Worm (Caenorhabditis elegans) whole organism, young adult: ENCODE measurements around the gene C50C3.5.

Experiments used
- C06A6.2 ChIP-seq: fragments of 200-800 bp; sonication (Bioruptor generic); conservative IDR thresholded peaks from 2 replicates; pipeline ENCODE4 v1.3.6; 2022; ENCODE audit warnings: missing genetic modification characterization, missing compliant biosample characterization
- F22D6.2 ChIP-seq: sonication (generic microtip); optimal IDR thresholded peaks from 2 replicates; lab custom pipeline; 2016; ENCODE audit warnings: mild to moderate bottlenecking, missing genetic modification characterization, missing compliant biosample characterization
- F57C9.4 ChIP-seq: sonication (generic microtip); optimal IDR thresholded peaks from 2 replicates; lab custom pipeline; 2017; ENCODE audit warnings: mild to moderate bottlenecking, missing genetic modification characterization, missing compliant biosample characterization
- K12H6.12 ChIP-seq: fragments of 200-800 bp; sonication (Bioruptor generic); optimal IDR thresholded peaks from 2 replicates; lab custom pipeline; 2018; ENCODE audit warnings: mild to moderate bottlenecking, missing genetic modification characterization, missing compliant biosample characterization
- Y53F4B.3 ChIP-seq: fragments of 200-800 bp; sonication (Bioruptor generic); IDR thresholded peaks from 2 replicates; pipeline ENCODE4 v1.3.6; 2022; ENCODE audit warnings: missing genetic modification reagents, missing genetic modification characterization, missing compliant biosample characterization
- Y56A3A.18 ChIP-seq: fragments of 200-800 bp; sonication (Bioruptor generic); IDR thresholded peaks from 2 replicates; pipeline ENCODE4 v1.3.6; 2022; ENCODE audit warnings: missing genetic modification reagents, missing genetic modification characterization, missing compliant biosample characterization
- Y95B8A.8 ChIP-seq: fragments of 200-800 bp; sonication (Bioruptor generic); IDR thresholded peaks from 2 replicates; pipeline ENCODE4 v1.3.6; 2022; ENCODE audit warnings: missing genetic modification reagents, missing genetic modification characterization, missing compliant biosample characterization
- aptf-3 ChIP-seq: fragments of 200-800 bp; sonication (Bioruptor generic); IDR thresholded peaks from 2 replicates; pipeline ENCODE4 v1.3.6; 2022; ENCODE audit warnings: missing genetic modification characterization, missing compliant biosample characterization
- atf-7 ChIP-seq: sonication (generic microtip); optimal IDR thresholded peaks from 2 replicates; lab custom pipeline; 2017; ENCODE audit warnings: mild to moderate bottlenecking, missing genetic modification characterization, missing compliant biosample characterization
- attf-5 ChIP-seq: fragments of 200-800 bp; sonication (Bioruptor generic); optimal IDR thresholded peaks from 2 replicates; lab custom pipeline; 2018; ENCODE audit warnings: mild to moderate bottlenecking, missing genetic modification characterization, missing compliant biosample characterization
- attf-6 ChIP-seq: fragments of 200-800 bp; sonication (Bioruptor generic); IDR thresholded peaks from 2 replicates; pipeline ENCODE4 v1.3.6; 2022; ENCODE audit warnings: missing genetic modification reagents, missing genetic modification characterization, missing compliant biosample characterization
- bed-2 ChIP-seq: fragments of 200-800 bp; sonication (Bioruptor generic); IDR thresholded peaks from 2 replicates; pipeline ENCODE4 v1.3.6; 2022; ENCODE audit warnings: missing genetic modification reagents, missing genetic modification characterization, missing compliant biosample characterization
- ceh-27 ChIP-seq: fragments of 200-800 bp; sonication (Bioruptor generic); optimal IDR thresholded peaks from 2 replicates; lab custom pipeline; 2018; ENCODE audit warnings: mild to moderate bottlenecking, missing genetic modification characterization, moderate library complexity, missing compliant biosample characterization
- ceh-91 ChIP-seq: fragments of 200-800 bp; sonication (Bioruptor generic); IDR thresholded peaks from 2 replicates; pipeline ENCODE4 v1.3.6; 2022; ENCODE audit warnings: missing genetic modification reagents, missing genetic modification characterization, missing compliant biosample characterization
- chd-7 ChIP-seq: sonication (generic microtip); optimal IDR thresholded peaks from 2 replicates; lab custom pipeline; 2016; ENCODE audit warnings: mild to moderate bottlenecking, missing genetic modification characterization, moderate library complexity, missing compliant biosample characterization
- dpff-1 ChIP-seq: sonication (generic microtip); optimal IDR thresholded peaks from 2 replicates; lab custom pipeline; 2017; ENCODE audit warnings: mild to moderate bottlenecking, missing genetic modification characterization, missing compliant biosample characterization
- egl-44 ChIP-seq: fragments of 200-800 bp; sonication (Bioruptor generic); IDR thresholded peaks from 2 replicates; pipeline ENCODE4 v1.3.6; 2022; ENCODE audit warnings: missing genetic modification reagents, missing genetic modification characterization, missing compliant biosample characterization
- egrh-3 ChIP-seq: fragments of 200-800 bp; sonication (Bioruptor generic); IDR thresholded peaks from 2 replicates; pipeline ENCODE4 v1.3.6; 2022; ENCODE audit warnings: missing genetic modification reagents, missing genetic modification characterization, missing compliant biosample characterization
- gei-17 ChIP-seq: fragments of 200-800 bp; sonication (Bioruptor generic); optimal IDR thresholded peaks from 2 replicates; lab custom pipeline; 2018; ENCODE audit warnings: mild to moderate bottlenecking, missing genetic modification characterization, missing compliant biosample characterization
- him-1 ChIP-seq: sonication (generic microtip); optimal IDR thresholded peaks from 2 replicates; lab custom pipeline; 2016; ENCODE audit warnings: missing genotype, missing genetic modification reagents, missing genetic modification characterization, missing compliant biosample characterization
- hmg-1.2 ChIP-seq: fragments of 200-800 bp; sonication (Bioruptor generic); IDR thresholded peaks from 2 replicates; pipeline ENCODE4 v1.3.6; 2022; ENCODE audit warnings: missing genetic modification reagents, missing genetic modification characterization, missing compliant biosample characterization
- hmg-20 ChIP-seq: fragments of 200-800 bp; sonication (Bioruptor generic); IDR thresholded peaks from 2 replicates; pipeline ENCODE4 v1.3.6; 2022; ENCODE audit warnings: missing genetic modification reagents, missing genetic modification characterization, missing compliant biosample characterization
- hrde-1 ChIP-seq: sonication (generic microtip); optimal IDR thresholded peaks from 2 replicates; lab custom pipeline; 2016; ENCODE audit warnings: missing genetic modification characterization, mild to moderate bottlenecking, missing compliant biosample characterization, moderate library complexity, missing genotype, missing genetic modification reagents, borderline replicate concordance
- let-526 ChIP-seq: fragments of 200-800 bp; sonication (Bioruptor generic); IDR thresholded peaks from 2 replicates; pipeline ENCODE4 v1.3.6; 2022; ENCODE audit warnings: missing genetic modification reagents, missing genetic modification characterization, missing compliant biosample characterization
- let-607 ChIP-seq, 2 experiments: fragments of 200-800 bp in 1 of 2; sonication (Bioruptor generic) in 1 of 2; sonication (generic microtip) in 1 of 2; optimal IDR thresholded peaks; 2 replicates each; lab custom pipeline; 2016 to 2018; ENCODE audit warnings: mild to moderate bottlenecking in 2 of 2, missing compliant biosample characterization in 2 of 2, missing genetic modification characterization in 2 of 2, moderate library complexity in 2 of 2, missing genotype in 1 of 2
- lin-26 ChIP-seq: fragments of 200-800 bp; sonication (Bioruptor generic); IDR thresholded peaks from 2 replicates; pipeline ENCODE4 v1.3.6; 2022; ENCODE audit warnings: missing genetic modification reagents, missing genetic modification characterization, missing compliant biosample characterization
- mcd-1 ChIP-seq: fragments of 200-800 bp; sonication (Bioruptor generic); IDR thresholded peaks from 2 replicates; pipeline ENCODE4 v1.3.6; 2022; ENCODE audit warnings: missing genetic modification reagents, missing genetic modification characterization, missing compliant biosample characterization
- mel-28 ChIP-seq: sonication (generic microtip); optimal IDR thresholded peaks from 2 replicates; lab custom pipeline; 2016; ENCODE audit warnings: borderline replicate concordance, mild to moderate bottlenecking, missing genetic modification characterization, missing compliant biosample characterization
- nfya-1 ChIP-seq: sonication (generic microtip); optimal IDR thresholded peaks from 2 replicates; lab custom pipeline; 2017; ENCODE audit warnings: antibody characterized with exemption, missing compliant biosample characterization, missing genetic modification characterization, borderline replicate concordance; ENCODE audit not compliant: insufficient read depth
- nfyb-1 ChIP-seq: fragments of 200-800 bp; sonication (Bioruptor generic); IDR thresholded peaks from 2 replicates; pipeline ENCODE4 v1.3.6; 2022; ENCODE audit warnings: missing genetic modification reagents, missing genetic modification characterization, missing compliant biosample characterization
- nhr-120 ChIP-seq: fragments of 200-800 bp; sonication (Bioruptor generic); IDR thresholded peaks from 2 replicates; pipeline ENCODE4 v1.3.6; 2022; ENCODE audit warnings: missing genetic modification characterization, missing compliant biosample characterization
- nhr-80 ChIP-seq: sonication (generic microtip); optimal IDR thresholded peaks from 2 replicates; lab custom pipeline; 2016; ENCODE audit warnings: missing genetic modification characterization, missing compliant biosample characterization
- nhr-90 ChIP-seq: sonication (generic microtip); optimal IDR thresholded peaks from 2 replicates; lab custom pipeline; 2016; ENCODE audit warnings: missing genotype, mild to moderate bottlenecking, missing genetic modification characterization, missing compliant biosample characterization
- pbrm-1 ChIP-seq: fragments of 200-800 bp; sonication (Bioruptor generic); IDR thresholded peaks from 2 replicates; pipeline ENCODE4 v1.3.6; 2022; ENCODE audit warnings: missing genetic modification reagents, missing genetic modification characterization, missing compliant biosample characterization
- pha-4 ChIP-seq: fragments of 150-350 bp; sonication (generic microtip); optimal IDR thresholded peaks from 2 replicates; lab custom pipeline; 2014; ENCODE audit warnings: missing biosample characterization, missing genetic modification reagents, missing genetic modification characterization
- repo-1 ChIP-seq: sonication (generic microtip); optimal IDR thresholded peaks from 2 replicates; lab custom pipeline; 2017; ENCODE audit warnings: mild to moderate bottlenecking, missing genetic modification characterization, missing compliant biosample characterization
- rpc-1 ChIP-seq, 2 experiments: fragments of 150-350 bp in 1 of 2; sonication (generic microtip) in 1 of 2; optimal IDR thresholded peaks; 2 replicates each; lab custom pipeline; 2014 to 2018; ENCODE audit warnings: missing biosample characterization in 1 of 2, missing genetic modification characterization in 1 of 2, missing genetic modification reagents in 1 of 2, missing genotype in 1 of 2
- snpc-3.4 ChIP-seq: sonication (generic microtip); optimal IDR thresholded peaks from 2 replicates; lab custom pipeline; 2017; ENCODE audit warnings: missing genetic modification characterization, mild to moderate bottlenecking, missing compliant biosample characterization, antibody characterized with exemption, moderate library complexity, missing genotype, missing genetic modification reagents
- somi-1 ChIP-seq: fragments of 200-800 bp; sonication (Bioruptor generic); optimal IDR thresholded peaks from 2 replicates; lab custom pipeline; 2018; ENCODE audit warnings: mild to moderate bottlenecking, missing genetic modification characterization, missing compliant biosample characterization
- unc-130 ChIP-seq: sonication (generic microtip); optimal IDR thresholded peaks from 2 replicates; lab custom pipeline; 2016; ENCODE audit warnings: missing genetic modification reagents, missing genetic modification characterization, missing compliant biosample characterization
- ztf-6 ChIP-seq: fragments of 200-800 bp; sonication (Bioruptor generic); IDR thresholded peaks from 2 replicates; pipeline ENCODE4 v1.3.6; 2022; ENCODE audit warnings: missing genetic modification reagents, missing genetic modification characterization, missing compliant biosample characterization

The C50C3.5 gene

ce11 chrIII:8155166-8155565, 23.9 kb upstream of the C50C3.5 start, which contains the start of gene D2007.1:
TSS of gene D2007.1 (plus strand) at chrIII:8155466.
- no peak for TF ChIP-seq mel-28 (tag; lab: Kevin White, UChicago)
- no peak for TF ChIP-seq him-1 (tag; lab: Kevin White, UChicago)
- TF ChIP-seq Y56A3A.18 (GFP tag; lab: Robert Waterston, UW) = no peak
- no peak for TF ChIP-seq gei-17
- TF ChIP-seq C06A6.2 (GFP tag; lab: Robert Waterston, UW) = no peak
- TF ChIP-seq F57C9.4 (tag; lab: Kevin White, UChicago) = no peak
- no peak for TF ChIP-seq Y53F4B.3
- no peak for TF ChIP-seq nfya-1 (tag; lab: Kevin White, UChicago)
- TF ChIP-seq ceh-91 (GFP tag; lab: Robert Waterston, UW) = no peak
- no peak for TF ChIP-seq dpff-1 (tag; lab: Kevin White, UChicago)
- TF ChIP-seq rpc-1 (optimal IDR thresholded peaks at IDR 0.05; lab: Kevin White, UChicago) = no peak
- TF ChIP-seq rpc-1 (tag; optimal IDR thresholded peaks at IDR 0.05; lab: Kevin White, UChicago) = no peak
- no peak for TF ChIP-seq pha-4

DNA sequence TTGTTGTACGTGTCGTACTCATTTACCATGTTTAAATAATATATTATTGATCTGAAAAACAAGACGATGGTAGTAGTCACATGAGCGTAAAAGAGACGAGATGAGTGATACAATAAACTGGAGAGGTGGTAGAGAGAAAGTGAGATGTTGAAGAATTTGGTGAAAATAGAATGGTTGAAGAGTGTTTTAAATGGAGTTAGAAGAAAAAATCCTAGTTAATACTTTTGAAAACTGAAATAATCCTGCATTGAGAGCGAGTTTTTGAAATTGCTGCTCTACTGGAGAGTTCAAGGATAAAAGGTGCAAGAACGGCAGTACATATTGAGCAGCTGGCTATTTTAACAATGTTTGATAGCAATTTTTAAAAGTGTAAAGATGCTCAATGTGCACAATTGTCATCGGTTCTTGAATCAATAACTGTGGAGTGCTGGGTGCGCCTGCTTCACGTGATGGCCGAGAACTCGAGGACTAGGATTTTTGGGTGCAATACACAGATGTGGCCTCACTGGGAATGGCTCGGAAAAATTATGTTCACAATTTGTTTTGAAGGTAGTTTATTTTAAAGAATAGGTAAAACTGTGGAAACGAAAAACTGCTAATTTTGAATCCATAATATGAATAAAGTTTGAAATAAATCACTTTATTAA, 20.8 kb upstream of the C50C3.5 start, which contains the start of gene atg-13:
Gene atg-13, minus strand, starts transcription at position 51 of the 647 bp plus-strand sequence.
- TF ChIP-seq mel-28 (tag; lab: Kevin White, UChicago) (no peak), ceh-91 (GFP tag; lab: Robert Waterston, UW) (peak; percentile 20; the same call in 1 of the 2 replicates), nhr-120 (no peak), bed-2 (GFP tag; lab: Robert Waterston, UW) (no peak), ceh-27 (GFP tag; lab: Kevin White, UChicago) (no peak), attf-5 (GFP tag; lab: Kevin White, UChicago) (peak; percentile 13), hmg-1.2 (GFP tag; lab: Robert Waterston, UW) (0 out of 2 replicates have a peak, but pooled peaks have one; percentile 18), snpc-3.4 (tag; lab: Kevin White, UChicago) (no peak), let-607 (tag; optimal IDR thresholded peaks at IDR 0.05; lab: Kevin White, UChicago) (peak in 1 of 2 experiments; percentile 7), nhr-80 (peak; percentile 22), gei-17 (no peak), pbrm-1 (GFP tag; lab: Robert Waterston, UW) (no peak), mcd-1 (GFP tag; lab: Robert Waterston, UW) (peak; percentile 39; the same call in 1 of the 2 replicates)
- TF ChIP-seq, all 124 proteins: peak for 6

ce11 chrIII:8161238-8161637, 17.8 kb upstream of the C50C3.5 start, which contains the start of gene inpp-5K:
TSS of gene inpp-5K (minus strand) at chrIII:8161338.
- TF ChIP-seq mcd-1 (GFP tag; lab: Robert Waterston, UW) = no peak
- TF ChIP-seq hrde-1 (tag; lab: Kevin White, UChicago) = peak; percentile 31
- TF ChIP-seq nfyb-1 (GFP tag; lab: Robert Waterston, UW) = peak; percentile 70

- no peak for TF ChIP-seq unc-130 (GFP tag; lab: Kevin White, UChicago)
- no peak for TF ChIP-seq egrh-3 (GFP tag; lab: Robert Waterston, UW)
- no peak for TF ChIP-seq nhr-90
- no peak for TF ChIP-seq lin-26
- no peak for TF ChIP-seq gei-17
- TF ChIP-seq aptf-3 (GFP tag; lab: Robert Waterston, UW) = no peak
- TF ChIP-seq hmg-20 = no peak
- TF ChIP-seq attf-5 (GFP tag; lab: Kevin White, UChicago) = no peak
- TF ChIP-seq repo-1 (tag; lab: Kevin White, UChicago) = no peak
- TF ChIP-seq Y95B8A.8 (GFP tag; lab: Robert Waterston, UW) = no peak
- no peak for TF ChIP-seq let-526
- no peak for TF ChIP-seq F22D6.2 (tag; lab: Kevin White, UChicago)
- no peak for TF ChIP-seq attf-6 (GFP tag; lab: Robert Waterston, UW)
- TF ChIP-seq egl-44 (GFP tag; lab: Robert Waterston, UW) = no peak
- TF ChIP-seq atf-7 (tag; lab: Kevin White, UChicago) = no peak
- no peak for TF ChIP-seq somi-1 (GFP tag; lab: Kevin White, UChicago)
- no peak for TF ChIP-seq K12H6.12 (tag; lab: Kevin White, UChicago)
- TF ChIP-seq chd-7 (tag; lab: Kevin White, UChicago) = no peak
- no peak for TF ChIP-seq Y56A3A.18 (GFP tag; lab: Robert Waterston, UW)
- TF ChIP-seq ztf-6 (GFP tag; lab: Robert Waterston, UW) = no peak
Measured at ce11 chrIII:8163283-8163682, 15.7 kb upstream of the C50C3.5 start, which contains the start of gene bath-42. TSS of gene bath-42 (minus strand) at chrIII:8163383.
